Fruit fly (Drosophila melanogaster): Measurements from ENCODE around the gene srw.

Gene srw

DNA sequence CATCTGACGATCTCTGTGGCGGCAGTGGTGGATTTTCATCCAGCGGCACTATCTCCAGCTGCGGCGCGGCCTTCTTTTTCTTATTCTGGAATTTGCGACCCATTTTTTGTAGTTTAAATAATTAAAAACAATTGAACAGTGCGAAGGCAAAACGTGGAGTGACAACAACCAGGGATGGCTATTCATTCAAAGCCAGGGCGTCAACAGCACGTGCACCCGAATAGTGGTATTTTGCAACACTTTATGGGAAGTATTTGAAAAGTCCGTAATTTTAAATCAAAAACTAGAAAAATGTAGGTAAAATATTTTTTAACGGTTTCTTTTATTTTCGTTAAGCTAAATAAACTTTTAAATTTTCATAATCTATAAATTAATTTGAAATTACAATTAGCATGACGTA is 651 bp downstream of the srw start, which contains the start of gene CG11583 (continued):
- no peak for TF ChIP-seq pros (GFP tag; optimal IDR thresholded peaks at IDR 0.05)
- no peak for TF ChIP-seq Dip2 (GFP tag; IDR thresholded peaks at IDR 0.05)
- no peak for TF ChIP-seq CG10274 (GFP tag; optimal IDR thresholded peaks at IDR 0.05)
- no peak for TF ChIP-seq CG17802 (tag; optimal IDR thresholded peaks at IDR 0.05)
- TF ChIP-seq scrt (GFP tag; optimal IDR thresholded peaks at IDR 0.05) = no peak
- no peak for TF ChIP-seq crol (GFP tag; IDR thresholded peaks at IDR 0.05)
- no peak for TF ChIP-seq CG15696 (tag; optimal IDR thresholded peaks at IDR 0.05)
- no peak for TF ChIP-seq luna (GFP tag; optimal IDR thresholded peaks at IDR 0.05)
- no peak for TF ChIP-seq Hand (GFP tag; optimal IDR thresholded peaks at IDR 0.05)
- peak; percentile 92 for TF ChIP-seq stwl (tag; optimal IDR thresholded peaks at IDR 0.05)
- no peak for TF ChIP-seq unpg (GFP tag; optimal IDR thresholded peaks at IDR 0.05)
- peak; percentile 15 for TF ChIP-seq CG5245 (GFP tag; optimal IDR thresholded peaks at IDR 0.05)
- no peak for TF ChIP-seq CG31441 (GFP tag; IDR thresholded peaks at IDR 0.05)
- TF ChIP-seq CG12942 (GFP tag; optimal IDR thresholded peaks at IDR 0.05) = peak; percentile 24
- TF ChIP-seq zen (tag; optimal IDR thresholded peaks at IDR 0.05) = peak; percentile 8
- no peak for TF ChIP-seq pb (GFP tag; optimal IDR thresholded peaks at IDR 0.05)
- TF ChIP-seq HHEX (GFP tag; optimal IDR thresholded peaks at IDR 0.05) = peak; percentile 18
- TF ChIP-seq odd (GFP tag; optimal IDR thresholded peaks at IDR 0.05) = no peak
- no peak for TF ChIP-seq CG18599 (GFP tag; optimal IDR thresholded peaks at IDR 0.05)
- TF ChIP-seq fd3F (GFP tag; optimal IDR thresholded peaks at IDR 0.05) = no peak
- TF ChIP-seq gcm (GFP tag; optimal IDR thresholded peaks at IDR 0.05) = no peak
- TF ChIP-seq Abd-B (GFP tag; optimal IDR thresholded peaks at IDR 0.05) = no peak
- no peak for TF ChIP-seq croc (GFP tag; conservative IDR thresholded peaks at IDR 0.05)
- peak; percentile 25; the same call in 1 of the 2 replicates for TF ChIP-seq CG14014 (GFP tag; IDR thresholded peaks at IDR 0.05)
- TF ChIP-seq CG10431 (GFP tag; optimal IDR thresholded peaks at IDR 0.05) = no peak
- TF ChIP-seq CkIIα-i1 (GFP tag; IDR thresholded peaks at IDR 0.05) = no peak
- TF ChIP-seq Hsf (GFP tag; optimal IDR thresholded peaks at IDR 0.05) = peak; percentile 18
- TF ChIP-seq crc (GFP tag; optimal IDR thresholded peaks at IDR 0.05) = peak; percentile 3
- no peak for TF ChIP-seq onecut (GFP tag; IDR thresholded peaks at IDR 0.05)
- TF ChIP-seq CG6272 (GFP tag; IDR thresholded peaks at IDR 0.05) = no peak
- no peak for TF ChIP-seq CG12104 (GFP tag; optimal IDR thresholded peaks at IDR 0.05)
- no peak for TF ChIP-seq pan (optimal IDR thresholded peaks at IDR 0.05)
- peak in 1 of 2 experiments; percentile 17 for TF ChIP-seq pan (GFP tag; optimal IDR thresholded peaks at IDR 0.05 in 1 of 2, IDR thresholded peaks at IDR 0.05 in 1 of 2)
- no peak for TF ChIP-seq CG31224 (GFP tag; IDR thresholded peaks at IDR 0.05)
- peak; percentile 35 for TF ChIP-seq Dad (GFP tag; optimal IDR thresholded peaks at IDR 0.05)
- peak; percentile 99 for TF ChIP-seq CG7928 (GFP tag; optimal IDR thresholded peaks at IDR 0.05)
- TF ChIP-seq HmgZ (tag; optimal IDR thresholded peaks at IDR 0.05) = peak; percentile 52
- TF ChIP-seq CG8478 (optimal IDR thresholded peaks at IDR 0.05) = no peak
- peak; percentile 51 for TF ChIP-seq CG3995 (GFP tag; optimal IDR thresholded peaks at IDR 0.05)
- no peak for TF ChIP-seq sna (GFP tag; IDR thresholded peaks at IDR 0.05; ENCODE audit: partially characterized antibody)
- no peak for TF ChIP-seq ash1 (GFP tag; optimal IDR thresholded peaks at IDR 0.05)
- TF ChIP-seq chn (GFP tag; optimal IDR thresholded peaks at IDR 0.05) = peak; percentile 38
- TF ChIP-seq CG3281 (GFP tag; optimal IDR thresholded peaks at IDR 0.05) = peak; percentile 86
- TF ChIP-seq exex (tag; optimal IDR thresholded peaks at IDR 0.05) = no peak
- TF ChIP-seq ci (GFP tag; IDR thresholded peaks at IDR 0.05) = peak; percentile 64; the same call in 1 of the 3 replicates
- peak; percentile 73 for TF ChIP-seq gro (GFP tag; optimal IDR thresholded peaks at IDR 0.05)
- no peak for TF ChIP-seq NC2α (GFP tag; optimal IDR thresholded peaks at IDR 0.05)
- no peak for TF ChIP-seq NK7.1 (GFP tag; optimal IDR thresholded peaks at IDR 0.05)
- no peak for TF ChIP-seq tio (GFP tag; optimal IDR thresholded peaks at IDR 0.05)
- peak; percentile 34 for TF ChIP-seq maf-S (GFP tag; optimal IDR thresholded peaks at IDR 0.05)
- peak; percentile 66 for TF ChIP-seq CG32532 (GFP tag; IDR thresholded peaks at IDR 0.05)
- no peak for TF ChIP-seq ham (GFP tag; IDR thresholded peaks at IDR 0.05)
